Worm (Caenorhabditis elegans) whole organism, L3 larva: ENCODE results near the gene sex-1.

Experiments used
- ZK546.5 ChIP-seq: sonication (generic microtip); optimal IDR thresholded peaks from 2 replicates; lab custom pipeline; 2017; ENCODE audit warnings: missing biosample characterization, missing genetic modification characterization
- nhr-77 ChIP-seq: fragments of 150-350 bp; optimal IDR thresholded peaks from 2 replicates; lab custom pipeline; 2014; ENCODE audit warnings: missing biosample characterization, missing genetic modification characterization

DNA sequence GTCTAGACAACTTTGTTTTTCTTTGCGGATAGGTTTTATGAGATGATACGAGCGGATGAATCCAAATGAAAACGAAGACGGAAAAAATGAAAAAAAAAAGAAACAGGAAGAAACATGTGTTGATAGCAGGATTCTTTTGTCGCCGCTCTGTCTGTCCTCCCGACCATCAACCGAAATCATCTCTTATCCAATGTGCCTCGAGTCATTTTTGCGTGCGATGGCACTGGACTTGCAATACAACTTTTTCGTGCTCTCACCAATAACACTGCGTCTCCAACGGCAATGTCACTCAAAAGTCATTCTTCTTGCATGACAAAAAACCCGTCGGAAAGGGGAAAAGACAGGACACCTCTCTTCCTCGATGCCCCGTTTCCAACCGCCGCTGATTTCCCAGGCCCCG, 28.9 kb downstream of the sex-1 start, which contains the start of gene ncs-4:
- TF ChIP-seq nhr-77 (tag; lab: Kevin White, UChicago): no peak
- no peak for TF ChIP-seq ZK546.5 (tag; lab: Kevin White, UChicago)
